Fruit fly (Drosophila melanogaster): ENCODE measurements around the gene Smg6.

The Smg6 gene

DNA sequence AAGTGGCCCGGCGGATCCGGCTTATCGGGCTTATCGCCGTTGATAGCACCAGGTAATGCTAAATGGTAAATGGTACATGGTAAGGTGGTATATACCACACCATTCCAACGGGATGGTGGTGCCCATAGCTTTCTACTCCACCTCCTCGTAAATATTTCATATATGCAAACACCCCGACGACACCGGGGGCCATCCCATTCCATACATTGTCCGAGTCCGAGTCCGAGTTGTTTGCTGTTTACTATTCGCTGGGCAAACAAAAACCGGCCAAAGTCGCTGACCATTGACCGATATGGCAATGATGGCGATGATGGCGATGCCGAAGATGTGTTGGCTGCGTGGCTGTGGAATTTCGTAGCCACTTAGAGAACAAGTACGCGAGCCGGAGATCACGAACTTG, 29.2 kb downstream of the Smg6 start (continued):
- no peak for TF ChIP-seq CG6683 (GFP tag; optimal IDR thresholded peaks at IDR 0.05)
- no peak for TF ChIP-seq CG3847 (GFP tag; IDR thresholded peaks at IDR 0.05)
- TF ChIP-seq CG2712 (tag; optimal IDR thresholded peaks at IDR 0.05): no peak
- peak; percentile 15 for TF ChIP-seq Med (GFP tag)
- no peak for TF ChIP-seq dmrt11E (tag; optimal IDR thresholded peaks at IDR 0.05)
- TF ChIP-seq dmrt99B (tag; optimal IDR thresholded peaks at IDR 0.05): no peak
- no peak for TF ChIP-seq caup (GFP tag; optimal IDR thresholded peaks at IDR 0.05; ENCODE audit: severe bottlenecking)
- no peak for TF ChIP-seq CG14710 (tag; optimal IDR thresholded peaks at IDR 0.05)
- TF ChIP-seq ATbp (GFP tag; optimal IDR thresholded peaks at IDR 0.05): peak; percentile 27
- TF ChIP-seq CG14441 (GFP tag; IDR thresholded peaks at IDR 0.05): no peak
- peak; percentile 6 for TF ChIP-seq CG12769 (tag; optimal IDR thresholded peaks at IDR 0.05)
- TF ChIP-seq sd (tag; optimal IDR thresholded peaks at IDR 0.05): peak; percentile 13
- TF ChIP-seq chif (GFP tag; optimal IDR thresholded peaks at IDR 0.05): no peak
- TF ChIP-seq Hsf (GFP tag; optimal IDR thresholded peaks at IDR 0.05): no peak
- no peak for TF ChIP-seq Scr (GFP tag; IDR thresholded peaks at IDR 0.05; ENCODE audit: partially characterized antibody)
- TF ChIP-seq E2f1 (GFP tag; IDR thresholded peaks at IDR 0.05): no peak
- no peak for TF ChIP-seq rib (GFP tag; IDR thresholded peaks at IDR 0.05)
- TF ChIP-seq luna (GFP tag; optimal IDR thresholded peaks at IDR 0.05): no peak
- TF ChIP-seq tna (GFP tag; IDR thresholded peaks at IDR 0.05; ENCODE audit: partially characterized antibody): no peak
- TF ChIP-seq Ptx1 (GFP tag; IDR thresholded peaks at IDR 0.05): no peak
- TF ChIP-seq sens (GFP tag): peak; percentile 60
- no peak for TF ChIP-seq tx (GFP tag; optimal IDR thresholded peaks at IDR 0.05)
- no peak for TF ChIP-seq Ssrp (tag; optimal IDR thresholded peaks at IDR 0.05)
- TF ChIP-seq Dll (GFP tag; IDR thresholded peaks at IDR 0.05; ENCODE audit: partially characterized antibody): no peak

- TF ChIP-seq kni (GFP tag; optimal IDR thresholded peaks at IDR 0.05) (peak; percentile 73), twi (tag; optimal IDR thresholded peaks at IDR 0.05) (peak; percentile 0), CG10209 (GFP tag; optimal IDR thresholded peaks at IDR 0.05) (peak; percentile 43), slbo (GFP tag; IDR thresholded peaks at IDR 0.05) (peak; percentile 25; the same call in 1 of the 2 replicates), sd (tag; optimal IDR thresholded peaks at IDR 0.05) (peak; percentile 45), CG17328 (GFP tag; IDR thresholded peaks at IDR 0.05) (no peak), Stat92E (GFP tag; optimal IDR thresholded peaks at IDR 0.05) (peak in 1 of 3 experiments; percentile 98), CG43689 (GFP tag; IDR thresholded peaks at IDR 0.05) (no peak), Sry-β (GFP tag; optimal IDR thresholded peaks at IDR 0.05) (no peak)
Observed at dm6 chr3R:25002257-25002656, 31.0 kb downstream of the Smg6 start.

- TF ChIP-seq pzg (GFP tag; optimal IDR thresholded peaks at IDR 0.05) (no peak), Ets65A (GFP tag) (peak; percentile 76)
Observed at dm6 chr3R:24999575-24999974, 33.7 kb downstream of the Smg6 start.

dm6 chr3R:24997287-24997686, 36.0 kb downstream of the Smg6 start:
- TF ChIP-seq CG17612 (GFP tag; IDR thresholded peaks at IDR 0.05) (no peak), gro (GFP tag; optimal IDR thresholded peaks at IDR 0.05) (no peak), dpn (GFP tag; optimal IDR thresholded peaks at IDR 0.05) (no peak), CG9876 (GFP tag; optimal IDR thresholded peaks at IDR 0.05) (no peak), CG2678 (tag; optimal IDR thresholded peaks at IDR 0.05) (no peak), CG8290 (GFP tag; optimal IDR thresholded peaks at IDR 0.05) (no peak), CG8290 (tag; optimal IDR thresholded peaks at IDR 0.05) (no peak), usp (GFP tag; optimal IDR thresholded peaks at IDR 0.05) (no peak), twi (tag; optimal IDR thresholded peaks at IDR 0.05) (no peak), cwo (GFP tag; optimal IDR thresholded peaks at IDR 0.05) (no peak), CG13296 (GFP tag; optimal IDR thresholded peaks at IDR 0.05) (no peak), corto (GFP tag; optimal IDR thresholded peaks at IDR 0.05) (no peak), CG31441 (GFP tag; IDR thresholded peaks at IDR 0.05) (no peak), CG11398 (GFP tag; optimal IDR thresholded peaks at IDR 0.05) (no peak), fu2 (GFP tag; optimal IDR thresholded peaks at IDR 0.05) (no peak)

All from whole organism, embryonic.